Fruit fly (Drosophila melanogaster) whole organism, embryonic: Measurements from ENCODE around the gene CG42583.

Experiments used
- BEAF-32 ChIP-seq: fragments of 200-800 bp; sonication (Bioruptor generic); optimal IDR thresholded peaks from 3 replicates; lab custom pipeline; 2017; ENCODE audit warnings: missing biosample characterization, missing genetic modification characterization, mild to moderate bottlenecking, moderate library complexity, missing genetic modification reagents
- Bgb ChIP-seq: fragments of 200-800 bp; sonication (Bioruptor generic); IDR thresholded peaks from 2 replicates; pipeline ENCODE4 v1.3.6; 2022; ENCODE audit warnings: missing biosample characterization, missing genetic modification characterization; ENCODE audit not compliant: partially characterized antibody
- CG12155 ChIP-seq: fragments of 200-800 bp; sonication (Bioruptor generic); optimal IDR thresholded peaks from 3 replicates; lab custom pipeline; 2016; ENCODE audit warnings: missing biosample characterization, missing genetic modification characterization
- CG12219 ChIP-seq: fragments of 200-800 bp; sonication (Bioruptor generic); optimal IDR thresholded peaks from 3 replicates; lab custom pipeline; 2018; ENCODE audit warnings: missing biosample characterization, mild to moderate bottlenecking, missing genetic modification characterization
- CG14710 ChIP-seq: fragments of 200-800 bp; sonication (Bioruptor generic); optimal IDR thresholded peaks from 3 replicates; lab custom pipeline; 2019; ENCODE audit warnings: missing biosample characterization, mild to moderate bottlenecking, missing genetic modification characterization, moderate library complexity
- CG14860 ChIP-seq: fragments of 200-800 bp; sonication (Bioruptor generic); IDR thresholded peaks from 3 replicates; pipeline ENCODE4 v1.3.6; 2022; ENCODE audit warnings: missing biosample characterization, missing genetic modification characterization; ENCODE audit not compliant: partially characterized antibody
- CG15514 ChIP-seq: fragments of 200-800 bp; sonication (Bioruptor generic); optimal IDR thresholded peaks from 3 replicates; lab custom pipeline; 2017; ENCODE audit warnings: missing biosample characterization, missing genetic modification characterization, mild to moderate bottlenecking, moderate library complexity, missing genetic modification reagents
- CG15696 ChIP-seq: fragments of 200-800 bp; sonication (Bioruptor generic); optimal IDR thresholded peaks from 2 replicates; lab custom pipeline; 2019; ENCODE audit warnings: missing biosample characterization, mild to moderate bottlenecking, missing genetic modification characterization, moderate library complexity
- CG16813 ChIP-seq: fragments of 200-800 bp; sonication (Bioruptor generic); IDR thresholded peaks from 3 replicates; pipeline ENCODE4 v1.3.6; 2022; ENCODE audit warnings: missing biosample characterization, missing genetic modification characterization; ENCODE audit not compliant: partially characterized antibody
- CG17568 ChIP-seq: fragments of 200-800 bp; sonication (Bioruptor generic); optimal IDR thresholded peaks from 2 replicates; lab custom pipeline; 2018; ENCODE audit warnings: missing biosample characterization, mild to moderate bottlenecking, missing genetic modification characterization, moderate library complexity
- CG2120 ChIP-seq: fragments of 200-800 bp; sonication (Bioruptor generic); optimal IDR thresholded peaks from 3 replicates; lab custom pipeline; 2016; ENCODE audit warnings: missing biosample characterization, missing genetic modification characterization
- CG34224 ChIP-seq: fragments of 200-800 bp; sonication (Bioruptor generic); IDR thresholded peaks from 3 replicates; pipeline ENCODE4 v1.3.6; 2022; ENCODE audit warnings: missing biosample characterization, missing genetic modification characterization; ENCODE audit not compliant: partially characterized antibody
- CG3847 ChIP-seq: fragments of 200-800 bp; sonication (Bioruptor generic); IDR thresholded peaks from 2 replicates; pipeline ENCODE4 v1.3.6; 2022; ENCODE audit warnings: missing biosample characterization, missing genetic modification characterization
- CG4328 ChIP-seq: fragments of 200-800 bp; sonication (Bioruptor generic); optimal IDR thresholded peaks from 3 replicates; lab custom pipeline; 2017; ENCODE audit warnings: missing biosample characterization, missing genetic modification reagents, missing genetic modification characterization
- CG4820 ChIP-seq: fragments of 200-800 bp; sonication (Bioruptor generic); optimal IDR thresholded peaks from 3 replicates; lab custom pipeline; 2016; ENCODE audit warnings: missing biosample characterization, missing genetic modification characterization
- CoRest ChIP-seq: fragments of 200-800 bp; sonication (Bioruptor generic); optimal IDR thresholded peaks from 3 replicates; lab custom pipeline; 2018; ENCODE audit warnings: missing biosample characterization, mild to moderate bottlenecking, missing genetic modification characterization, moderate library complexity
- Dbx ChIP-seq: fragments of 200-800 bp; sonication (Bioruptor generic); IDR thresholded peaks from 3 replicates; pipeline ENCODE4 v1.3.6; 2022; ENCODE audit warnings: missing biosample characterization, missing genetic modification characterization
- Doc2 ChIP-seq: fragments of 200-800 bp; sonication (Bioruptor generic); IDR thresholded peaks from 2 replicates; pipeline ENCODE4 v1.3.6; 2022; ENCODE audit warnings: missing biosample characterization, missing genetic modification characterization
- Dp ChIP-seq: fragments of 200-800 bp; sonication (Bioruptor generic); optimal IDR thresholded peaks from 2 replicates; lab custom pipeline; 2018; ENCODE audit warnings: missing biosample characterization, mild to moderate bottlenecking, missing genetic modification characterization, moderate library complexity
- Dref ChIP-seq: fragments of 200-800 bp; sonication (Bioruptor generic); IDR thresholded peaks from 2 replicates; pipeline ENCODE4 v1.3.6; 2022; ENCODE audit warnings: missing biosample characterization, missing genetic modification characterization
- Ets97D ChIP-seq: fragments of 200-800 bp; sonication (Bioruptor generic); optimal IDR thresholded peaks from 3 replicates; lab custom pipeline; 2016; ENCODE audit warnings: missing biosample characterization, missing genetic modification characterization
- HLH4C ChIP-seq: fragments of 200-800 bp; sonication (Bioruptor generic); IDR thresholded peaks from 3 replicates; pipeline ENCODE4 v1.3.6; 2022; ENCODE audit warnings: missing biosample characterization, missing genetic modification characterization; ENCODE audit not compliant: partially characterized antibody
- Hmr ChIP-seq: fragments of 200-800 bp; sonication (Bioruptor generic); optimal IDR thresholded peaks from 3 replicates; lab custom pipeline; 2017; ENCODE audit warnings: mild to moderate bottlenecking, missing biosample characterization, missing genetic modification reagents, missing genetic modification characterization
- Hr51 ChIP-seq, 2 experiments: fragments of 200-800 bp; sonication (Bioruptor generic); optimal IDR thresholded peaks; 2 replicates in 1 of 2; 3 replicates in 1 of 2; lab custom pipeline; 2016 to 2018; ENCODE audit warnings: missing biosample characterization in 2 of 2, missing genetic modification characterization in 2 of 2, mild to moderate bottlenecking in 1 of 2, moderate library complexity in 1 of 2
- NC2β ChIP-seq: fragments of 200-800 bp; sonication (Bioruptor generic); optimal IDR thresholded peaks from 2 replicates; lab custom pipeline; 2016; ENCODE audit warnings: missing biosample characterization, missing genetic modification characterization
- PHDP ChIP-seq: fragments of 200-800 bp; sonication (Bioruptor generic); optimal IDR thresholded peaks from 3 replicates; lab custom pipeline; 2018; ENCODE audit warnings: missing biosample characterization, mild to moderate bottlenecking, missing genetic modification characterization, moderate library complexity
- Ptx1 ChIP-seq: fragments of 200-800 bp; sonication (Bioruptor generic); IDR thresholded peaks from 2 replicates; pipeline ENCODE4 v1.3.6; 2022; ENCODE audit warnings: missing biosample characterization, missing genetic modification characterization
- Scr ChIP-seq: fragments of 200-800 bp; sonication (Bioruptor generic); IDR thresholded peaks from 2 replicates; pipeline ENCODE4 v1.3.6; 2022; ENCODE audit warnings: missing biosample characterization, missing genetic modification characterization; ENCODE audit not compliant: partially characterized antibody
- Sin3A ChIP-seq: fragments of >200 bp; optimal IDR thresholded peaks from 2 replicates; lab custom pipeline; 2018
- Sox100B ChIP-seq: fragments of 200-800 bp; sonication (Bioruptor generic); optimal IDR thresholded peaks from 3 replicates; lab custom pipeline; 2018; ENCODE audit warnings: missing biosample characterization, mild to moderate bottlenecking, missing genetic modification characterization
- Taf1 ChIP-seq: fragments of 200-800 bp; sonication (Bioruptor generic); IDR thresholded peaks from 2 replicates; pipeline ENCODE4 v1.3.6; 2022; ENCODE audit warnings: missing biosample characterization, missing genetic modification characterization
- chinmo ChIP-seq: fragments of 200-800 bp; sonication (Bioruptor generic); IDR thresholded peaks from 4 replicates; pipeline ENCODE4 v1.3.6; 2022; ENCODE audit warnings: missing biosample characterization, missing genetic modification characterization; ENCODE audit not compliant: partially characterized antibody
- corto ChIP-seq: fragments of 200-800 bp; sonication (Bioruptor generic); optimal IDR thresholded peaks from 2 replicates; lab custom pipeline; 2016; ENCODE audit warnings: missing biosample characterization, mild to moderate bottlenecking, missing genetic modification characterization, moderate library complexity
- disco-r ChIP-seq: fragments of 200-800 bp; sonication (Bioruptor generic); optimal IDR thresholded peaks from 2 replicates; lab custom pipeline; 2016; ENCODE audit warnings: missing biosample characterization, missing genetic modification characterization
- dpn ChIP-seq, 2 experiments: fragments of 200-800 bp; sonication (Bioruptor generic); optimal IDR thresholded peaks; 3 replicates each; lab custom pipeline; 2016; ENCODE audit warnings: missing biosample characterization in 2 of 2, missing genetic modification characterization in 2 of 2
- gem ChIP-seq: fragments of 200-800 bp; sonication (Bioruptor generic); optimal IDR thresholded peaks from 2 replicates; lab custom pipeline; 2019; ENCODE audit warnings: missing biosample characterization, mild to moderate bottlenecking, missing genetic modification characterization, moderate library complexity
- h ChIP-seq: fragments of >200 bp; optimal IDR thresholded peaks from 2 replicates; lab custom pipeline; 2017
- hbn ChIP-seq: fragments of 200-800 bp; sonication (Bioruptor generic); IDR thresholded peaks from 2 replicates; pipeline ENCODE4 v1.3.6; 2022; ENCODE audit warnings: missing biosample characterization, missing genetic modification characterization; ENCODE audit not compliant: partially characterized antibody
- ind ChIP-seq: fragments of 200-800 bp; sonication (Bioruptor generic); optimal IDR thresholded peaks from 3 replicates; lab custom pipeline; 2016; ENCODE audit warnings: missing biosample characterization, missing genetic modification characterization
- jumu ChIP-seq: fragments of 200-800 bp; sonication (Bioruptor generic); optimal IDR thresholded peaks from 3 replicates; lab custom pipeline; 2016; ENCODE audit warnings: missing biosample characterization, missing genetic modification characterization
- knrl ChIP-seq: fragments of 200-800 bp; sonication (Bioruptor generic); IDR thresholded peaks from 3 replicates; pipeline ENCODE4 v1.3.6; 2022; ENCODE audit warnings: missing biosample characterization, missing genetic modification characterization; ENCODE audit not compliant: partially characterized antibody
- mld ChIP-seq: fragments of 200-800 bp; sonication (Bioruptor generic); IDR thresholded peaks from 3 replicates; pipeline ENCODE4 v1.3.6; 2022; ENCODE audit warnings: missing biosample characterization, missing genetic modification characterization; ENCODE audit not compliant: partially characterized antibody
- pita ChIP-seq: fragments of 200-800 bp; sonication (Bioruptor generic); optimal IDR thresholded peaks from 2 replicates; lab custom pipeline; 2017; ENCODE audit warnings: missing biosample characterization, mild to moderate bottlenecking, missing genetic modification characterization
- sna ChIP-seq: fragments of 200-800 bp; sonication (Bioruptor generic); IDR thresholded peaks from 2 replicates; pipeline ENCODE4 v1.3.6; 2022; ENCODE audit warnings: missing biosample characterization, missing genetic modification characterization; ENCODE audit not compliant: partially characterized antibody
- sug ChIP-seq: fragments of 200-800 bp; optimal IDR thresholded peaks from 2 replicates; lab custom pipeline; 2019; ENCODE audit warnings: missing biosample characterization, mild to moderate bottlenecking, missing genetic modification characterization, moderate library complexity
- tgo ChIP-seq: fragments of 200-800 bp; sonication (Bioruptor generic); IDR thresholded peaks from 3 replicates; pipeline ENCODE4 v1.3.6; 2022; ENCODE audit warnings: missing biosample characterization, missing genetic modification characterization
- tna ChIP-seq: fragments of 200-800 bp; sonication (Bioruptor generic); IDR thresholded peaks from 2 replicates; pipeline ENCODE4 v1.3.6; 2022; ENCODE audit warnings: missing biosample characterization, missing genetic modification characterization; ENCODE audit not compliant: partially characterized antibody
- wor ChIP-seq: fragments of 200-800 bp; sonication (Bioruptor generic); IDR thresholded peaks from 2 replicates; pipeline ENCODE4 v1.3.6; 2022; ENCODE audit warnings: missing biosample characterization, missing genetic modification characterization

The CG42583 gene

dm6 chrX:20165773-20166412 is 26.3 kb downstream of the CG42583 start, which contains the start of gene Phf7 (continued):
- TF ChIP-seq ind (GFP tag; lab: Kevin White, UChicago), result no peak
- TF ChIP-seq Hmr (GFP tag; lab: Kevin White, UChicago), result no peak
- TF ChIP-seq wor (GFP tag; lab: Robert Waterston, UW), result no peak
- no peak for TF ChIP-seq CG12155 (GFP tag; lab: Kevin White, UChicago)
- TF ChIP-seq CG14710 (tag; lab: Kevin White, UChicago), result peak; percentile 38
- no peak for TF ChIP-seq dpn (GFP tag; optimal IDR thresholded peaks at IDR 0.05; lab: Kevin White, UChicago)
- TF ChIP-seq CG14860 (GFP tag; lab: Robert Waterston, UW), result peak; percentile 56; the same call in 2 of the 3 replicates
- peak; percentile 18 for TF ChIP-seq jumu (GFP tag; lab: Kevin White, UChicago)
- TF ChIP-seq corto (GFP tag; lab: Kevin White, UChicago), result no peak
- peak; percentile 66 for TF ChIP-seq CG15514 (GFP tag; lab: Kevin White, UChicago)
- peak; percentile 73 for TF ChIP-seq Scr (GFP tag; lab: Robert Waterston, UW)
- peak; percentile 83 for TF ChIP-seq BEAF-32
- no peak for TF ChIP-seq gem (tag; lab: Kevin White, UChicago)
- no peak for TF ChIP-seq Hr51 (GFP tag; optimal IDR thresholded peaks at IDR 0.05; lab: Kevin White, UChicago)
- peak; percentile 85 for TF ChIP-seq Dref
- TF ChIP-seq CG3847 (GFP tag; lab: Robert Waterston, UW), result 0 out of 2 replicates have a peak, but pooled peaks have one; percentile 12
- no peak for TF ChIP-seq Sox100B (GFP tag; lab: Kevin White, UChicago)
- peak; percentile 48; the same call in 1 of the 2 replicates for TF ChIP-seq tna (GFP tag; lab: Robert Waterston, UW)
- TF ChIP-seq CoRest (tag; lab: Kevin White, UChicago), result peak; percentile 23
- TF ChIP-seq PHDP (tag; lab: Kevin White, UChicago), result no peak
- TF ChIP-seq mld, result peak; percentile 65; the same call in 1 of the 3 replicates
- peak; percentile 64 for TF ChIP-seq Dp (GFP tag; lab: Kevin White, UChicago)
- TF ChIP-seq CG34224 (GFP tag; lab: Robert Waterston, UW), result peak; percentile 47; the same call in 1 of the 3 replicates
- TF ChIP-seq pita, result no peak
- peak; percentile 81 for TF ChIP-seq knrl
- TF ChIP-seq CG17568 (GFP tag; lab: Kevin White, UChicago), result no peak
- peak; percentile 86 for TF ChIP-seq Bgb
- TF ChIP-seq CG15696 (tag; lab: Kevin White, UChicago), result no peak
- TF ChIP-seq Ets97D (GFP tag; lab: Kevin White, UChicago), result peak; percentile 77
- no peak for TF ChIP-seq Dbx (GFP tag; lab: Robert Waterston, UW)
- peak; percentile 8 for TF ChIP-seq CG2120 (GFP tag; lab: Kevin White, UChicago)
- TF ChIP-seq NC2β (GFP tag; lab: Kevin White, UChicago), result no peak
- TF ChIP-seq sug (tag; lab: Kevin White, UChicago), result no peak
- TF ChIP-seq chinmo, result no peak
- peak; percentile 83 for TF ChIP-seq CG16813 (GFP tag; lab: Robert Waterston, UW)
- TF ChIP-seq disco-r (GFP tag; lab: Kevin White, UChicago), result no peak
- no peak for TF ChIP-seq CG4328 (GFP tag; lab: Kevin White, UChicago)
- TF ChIP-seq sna (GFP tag; lab: Robert Waterston, UW), result peak; percentile 58
- peak; percentile 58 for TF ChIP-seq hbn (GFP tag; lab: Robert Waterston, UW)
- no peak for TF ChIP-seq tgo (GFP tag; lab: Robert Waterston, UW)
- TF ChIP-seq HLH4C (GFP tag; lab: Robert Waterston, UW), result peak; percentile 65
- TF ChIP-seq Sin3A (lab: Kevin White, UChicago), result peak; percentile 65
- TF ChIP-seq h (lab: Kevin White, UChicago), result no peak
- no peak for TF ChIP-seq Taf1 (GFP tag; lab: Robert Waterston, UW)
- no peak for TF ChIP-seq CG12219 (GFP tag; lab: Kevin White, UChicago)
- TF ChIP-seq Doc2 (GFP tag; lab: Robert Waterston, UW), result no peak
- no peak for TF ChIP-seq CG4820 (GFP tag; lab: Kevin White, UChicago)
- TF ChIP-seq Ptx1 (GFP tag; lab: Robert Waterston, UW), result no peak
